Worm (Caenorhabditis elegans) whole organism, L1 larva: ENCODE results near the gene twk-6.

Source experiments
- lin-35 ChIP-seq, 2 experiments: fragments of 150-350 bp; optimal IDR thresholded peaks; 2 replicates each; lab custom pipeline; 2014; ENCODE audit warnings: missing biosample characterization in 2 of 2, missing genetic modification characterization in 2 of 2, missing genetic modification reagents in 2 of 2
- mef-2 ChIP-seq: fragments of 150-350 bp; optimal IDR thresholded peaks from 2 replicates; lab custom pipeline; 2014; ENCODE audit warnings: missing biosample characterization, missing genetic modification characterization
- nhr-11 ChIP-seq: fragments of 150-350 bp; optimal IDR thresholded peaks from 2 replicates; lab custom pipeline; 2014; ENCODE audit warnings: missing biosample characterization, missing genetic modification characterization

DNA sequence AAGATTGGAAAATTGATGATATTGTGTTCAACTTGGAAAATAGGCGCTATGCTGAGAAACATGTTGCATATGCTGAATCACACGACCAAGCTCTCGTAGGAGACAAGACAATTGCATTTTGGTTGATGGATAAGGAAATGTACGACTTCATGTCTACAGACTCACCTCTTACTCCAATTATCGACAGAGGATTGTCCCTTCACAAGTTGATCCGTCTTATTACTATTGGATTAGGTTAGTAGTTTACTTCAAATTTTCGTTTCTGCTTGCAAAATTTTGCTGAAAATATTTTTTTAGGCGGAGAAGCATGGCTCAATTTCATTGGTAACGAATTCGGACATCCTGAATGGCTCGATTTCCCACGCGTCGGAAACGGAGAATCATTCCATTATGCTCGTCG, 45.8 kb upstream of the twk-6 start:
- TF ChIP-seq nhr-11 (tag; lab: Kevin White, UChicago) (no peak), lin-35 (GFP tag; optimal IDR thresholded peaks at IDR 0.05; lab: Kevin White, UChicago) (no peak), mef-2 (no peak)
